Worm (Caenorhabditis elegans): ENCODE measurements around the gene F47B7.2.

Gene F47B7.2

ce11 chrX:3742223-3742622 lies 30.3 kb upstream of the F47B7.2 start, which contains the start of gene fkh-2:
Gene fkh-2, minus strand, starts transcription at chrX:3742323.
- no peak for TF ChIP-seq daf-12 (tag; optimal IDR thresholded peaks at IDR 0.05)
- no peak for TF ChIP-seq snpc-4 (tag; optimal IDR thresholded peaks at IDR 0.05)
- TF ChIP-seq R02D3.7 (tag; optimal IDR thresholded peaks at IDR 0.05) = no peak
- TF ChIP-seq mml-1 (tag; optimal IDR thresholded peaks at IDR 0.05) = no peak
- no peak for TF ChIP-seq sea-2 (GFP tag; optimal IDR thresholded peaks at IDR 0.05)
- TF ChIP-seq lin-15B (tag; optimal IDR thresholded peaks at IDR 0.05) = no peak
- no peak for TF ChIP-seq elt-1 (tag; optimal IDR thresholded peaks at IDR 0.05)
- no peak for TF ChIP-seq nhr-67 (tag; optimal IDR thresholded peaks at IDR 0.05)
- no peak for TF ChIP-seq eor-1 (tag; optimal IDR thresholded peaks at IDR 0.05)
- no peak for TF ChIP-seq mdl-1 (tag; optimal IDR thresholded peaks at IDR 0.05)
- no peak for TF ChIP-seq ceh-16 (tag; optimal IDR thresholded peaks at IDR 0.05)
- TF ChIP-seq nhr-77 (tag; optimal IDR thresholded peaks at IDR 0.05) = no peak
- TF ChIP-seq nhr-25 (tag; optimal IDR thresholded peaks at IDR 0.05) = no peak
- no peak for TF ChIP-seq fkh-10 (GFP tag; optimal IDR thresholded peaks at IDR 0.05)
- no peak for TF ChIP-seq ceh-82 (tag; optimal IDR thresholded peaks at IDR 0.05)
- no peak for TF ChIP-seq nhr-43 (tag; optimal IDR thresholded peaks at IDR 0.05; ENCODE audit: poor library complexity, severe bottlenecking)
- TF ChIP-seq nhr-12 (tag; optimal IDR thresholded peaks at IDR 0.05) = no peak

- TF ChIP-seq nhr-67 (tag; optimal IDR thresholded peaks at IDR 0.05) (no peak), elt-1 (tag; optimal IDR thresholded peaks at IDR 0.05) (no peak), jun-1 (tag; optimal IDR thresholded peaks at IDR 0.05) (no peak), fos-1 (tag; optimal IDR thresholded peaks at IDR 0.05) (no peak), nhr-237 (tag; optimal IDR thresholded peaks at IDR 0.05) (no peak), elt-2 (tag; optimal IDR thresholded peaks at IDR 0.05) (no peak), egl-27 (tag; optimal IDR thresholded peaks at IDR 0.05) (no peak), ama-1 (optimal IDR thresholded peaks at IDR 0.05) (no peak), ceh-16 (tag; optimal IDR thresholded peaks at IDR 0.05) (no peak), skn-1 (tag; optimal IDR thresholded peaks at IDR 0.05) (no peak), daf-12 (tag; optimal IDR thresholded peaks at IDR 0.05) (no peak), nfya-1 (tag; optimal IDR thresholded peaks at IDR 0.05; ENCODE audit: insufficient read depth) (no peak), ceh-28 (tag; optimal IDR thresholded peaks at IDR 0.05) (no peak), nhr-43 (tag; optimal IDR thresholded peaks at IDR 0.05; ENCODE audit: poor library complexity, severe bottlenecking) (no peak), mml-1 (tag; optimal IDR thresholded peaks at IDR 0.05) (no peak), ztf-11 (tag; optimal IDR thresholded peaks at IDR 0.05) (no peak), aly-2 (tag; optimal IDR thresholded peaks at IDR 0.05) (no peak), lsy-12 (tag; optimal IDR thresholded peaks at IDR 0.05) (no peak), lin-15B (tag; optimal IDR thresholded peaks at IDR 0.05) (no peak), nhr-11 (tag; optimal IDR thresholded peaks at IDR 0.05) (no peak)
These were observed 29.4 kb upstream of the F47B7.2 start for ce11 chrX:3743190-3743589.

- TF ChIP-seq hmg-11 (tag; optimal IDR thresholded peaks at IDR 0.05) (no peak), nhr-77 (tag; optimal IDR thresholded peaks at IDR 0.05) (no peak), ceh-28 (tag; optimal IDR thresholded peaks at IDR 0.05) (no peak), nhr-11 (tag; optimal IDR thresholded peaks at IDR 0.05) (no peak), aly-2 (tag; optimal IDR thresholded peaks at IDR 0.05) (no peak)
These were observed 21.2 kb upstream of the F47B7.2 start for ce11 chrX:3751370-3751769.

ce11 chrX:3752443-3752842 lies 20.1 kb upstream of the F47B7.2 start:
- TF ChIP-seq ceh-28 (tag; optimal IDR thresholded peaks at IDR 0.05) (no peak), fkh-10 (GFP tag; optimal IDR thresholded peaks at IDR 0.05) (no peak), nhr-28 (tag; optimal IDR thresholded peaks at IDR 0.05) (no peak), fos-1 (tag; optimal IDR thresholded peaks at IDR 0.05) (no peak), ama-1 (optimal IDR thresholded peaks at IDR 0.05) (no peak), hmg-11 (tag; optimal IDR thresholded peaks at IDR 0.05) (no peak), nhr-77 (tag; optimal IDR thresholded peaks at IDR 0.05) (no peak), R02D3.7 (tag; optimal IDR thresholded peaks at IDR 0.05) (no peak), aly-2 (tag; optimal IDR thresholded peaks at IDR 0.05) (no peak), elt-3 (tag; optimal IDR thresholded peaks at IDR 0.05) (no peak), nhr-23 (tag; optimal IDR thresholded peaks at IDR 0.05) (no peak), nhr-237 (tag; optimal IDR thresholded peaks at IDR 0.05) (no peak), lin-15B (tag; optimal IDR thresholded peaks at IDR 0.05) (no peak), nfya-1 (tag; optimal IDR thresholded peaks at IDR 0.05; ENCODE audit: insufficient read depth) (no peak), lin-39 (tag; optimal IDR thresholded peaks at IDR 0.05) (no peak)

ce11 chrX:3755753-3756152 lies 16.8 kb upstream of the F47B7.2 start:
- TF ChIP-seq nhr-237 (tag; optimal IDR thresholded peaks at IDR 0.05) (no peak), elt-3 (tag; optimal IDR thresholded peaks at IDR 0.05) (peak in 1 of 3 experiments; percentile 11)

All from whole organism, L3 larva.